Worm (Caenorhabditis elegans) whole organism, late embryonic: ENCODE results near the gene nas-29.

Source experiments
- ceh-30 ChIP-seq: fragments of 150-350 bp; optimal IDR thresholded peaks from 2 replicates; lab custom pipeline; 2014; ENCODE audit warnings: missing biosample characterization, missing genetic modification characterization
- sdc-2 ChIP-seq: sonication (generic microtip); optimal IDR thresholded peaks from 2 replicates; lab custom pipeline; 2016; ENCODE audit warnings: missing genotype, missing genetic modification characterization, missing compliant biosample characterization
- tbx-2 ChIP-seq: sonication (generic microtip); optimal IDR thresholded peaks from 2 replicates; lab custom pipeline; 2016; ENCODE audit warnings: missing genetic modification characterization, missing compliant biosample characterization

DNA sequence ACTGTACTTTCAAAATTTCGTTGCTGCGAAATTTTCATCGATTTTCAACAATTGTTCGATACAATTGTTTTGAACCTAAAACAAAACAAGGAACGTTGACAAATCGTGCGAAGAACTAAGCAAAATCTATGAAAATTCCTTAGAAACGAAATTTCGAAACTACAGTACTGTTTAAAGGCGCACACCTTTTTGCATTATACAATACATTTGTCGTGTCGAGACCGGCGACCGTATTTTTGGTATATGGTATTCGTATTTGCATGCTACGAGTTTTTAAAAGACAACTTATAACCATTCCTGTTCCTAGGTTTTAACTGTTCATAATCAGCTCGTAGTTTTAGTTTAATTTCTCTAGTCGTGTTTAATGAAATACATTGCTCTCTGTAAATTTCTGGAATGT, 36.8 kb upstream of the nas-29 start:
- TF ChIP-seq sdc-2 (no peak), tbx-2 (tag; lab: Kevin White, UChicago) (no peak), ceh-30 (tag; lab: Kevin White, UChicago) (no peak)
